Worm (Caenorhabditis elegans) whole organism, L4 larva: Measurements from ENCODE around the gene T13C5.6.

Source experiments
- F49E8.2 ChIP-seq: sonication (generic microtip); optimal IDR thresholded peaks from 2 replicates; lab custom pipeline; 2016; ENCODE audit warnings: missing compliant biosample characterization, mild to moderate bottlenecking, missing genetic modification characterization, borderline replicate concordance
- R02D3.7 ChIP-seq: fragments of 150-350 bp; sonication (generic microtip); optimal IDR thresholded peaks from 3 replicates; lab custom pipeline; 2014; ENCODE audit warnings: missing biosample characterization, missing genetic modification characterization
- T20F7.1 ChIP-seq: fragments of 200-800 bp; sonication (Bioruptor generic); optimal IDR thresholded peaks from 2 replicates; lab custom pipeline; 2018; ENCODE audit warnings: mild to moderate bottlenecking, missing genetic modification characterization, missing compliant biosample characterization
- T26A8.4 ChIP-seq: fragments of 200-800 bp; sonication (Bioruptor generic); IDR thresholded peaks from 2 replicates; pipeline ENCODE4 v1.3.6; 2022; ENCODE audit warnings: missing genetic modification characterization, missing compliant biosample characterization
- Y5F2A.4 ChIP-seq: fragments of 200-800 bp; sonication (Bioruptor generic); optimal IDR thresholded peaks from 2 replicates; lab custom pipeline; 2018; ENCODE audit warnings: mild to moderate bottlenecking, missing genetic modification characterization, missing compliant biosample characterization
- Y75B8A.6 ChIP-seq: fragments of 200-800 bp; sonication (Bioruptor generic); IDR thresholded peaks from 2 replicates; pipeline ENCODE4 v1.3.6; 2022; ENCODE audit warnings: missing genetic modification reagents, missing genetic modification characterization, missing compliant biosample characterization
- aly-2 ChIP-seq: sonication (generic microtip); optimal IDR thresholded peaks from 2 replicates; lab custom pipeline; 2018; ENCODE audit warnings: missing biosample characterization, missing genetic modification characterization
- ama-1 ChIP-seq: fragments of 150-350 bp; optimal IDR thresholded peaks from 2 replicates; lab custom pipeline; 2014; ENCODE audit warnings: inconsistent platforms, mixed read lengths
- ceh-20 ChIP-seq: fragments of 200-800 bp; sonication (Bioruptor generic); IDR thresholded peaks from 2 replicates; pipeline ENCODE4 v1.3.6; 2022; ENCODE audit warnings: missing genetic modification reagents, missing genetic modification characterization, missing compliant biosample characterization
- ceh-28 ChIP-seq: fragments of 150-350 bp; optimal IDR thresholded peaks from 2 replicates; lab custom pipeline; 2014; ENCODE audit warnings: missing biosample characterization, missing genetic modification reagents, missing genetic modification characterization
- ceh-44 ChIP-seq: fragments of 200-800 bp; sonication (Bioruptor generic); IDR thresholded peaks from 2 replicates; pipeline ENCODE4 v1.3.6; 2022; ENCODE audit warnings: missing genetic modification reagents, missing genetic modification characterization, missing compliant biosample characterization
- ceh-62 ChIP-seq: sonication (generic microtip); optimal IDR thresholded peaks from 2 replicates; lab custom pipeline; 2017; ENCODE audit warnings: missing biosample characterization, missing genetic modification characterization
- daf-19 ChIP-seq: fragments of 200-800 bp; sonication (Bioruptor generic); conservative IDR thresholded peaks from 2 replicates; pipeline ENCODE4 v1.3.6; 2022; ENCODE audit warnings: missing genetic modification characterization, missing compliant biosample characterization
- daf-8 ChIP-seq: fragments of 200-800 bp; sonication (Bioruptor generic); IDR thresholded peaks from 2 replicates; pipeline ENCODE4 v1.3.6; 2022; ENCODE audit warnings: missing genetic modification characterization, missing compliant biosample characterization
- dmd-8 ChIP-seq: fragments of 200-800 bp; sonication (Bioruptor generic); IDR thresholded peaks from 2 replicates; pipeline ENCODE4 v1.3.6; 2022; ENCODE audit warnings: missing genetic modification characterization, missing compliant biosample characterization
- dpl-1 ChIP-seq: fragments of 150-350 bp; optimal IDR thresholded peaks from 2 replicates; lab custom pipeline; 2014; ENCODE audit warnings: missing biosample characterization, missing genetic modification reagents, missing genetic modification characterization
- duxl-1 ChIP-seq: sonication (generic microtip); optimal IDR thresholded peaks from 2 replicates; lab custom pipeline; 2016; ENCODE audit warnings: mild to moderate bottlenecking, missing genetic modification characterization, moderate library complexity, missing compliant biosample characterization; ENCODE audit not compliant: poor library complexity
- dve-1 ChIP-seq: sonication (generic microtip); optimal IDR thresholded peaks from 2 replicates; lab custom pipeline; 2017; ENCODE audit warnings: antibody characterized with exemption, mild to moderate bottlenecking, missing genetic modification characterization, missing compliant biosample characterization; ENCODE audit not compliant: insufficient read depth
- egl-43 ChIP-seq: fragments of 200-800 bp; sonication (Bioruptor generic); IDR thresholded peaks from 2 replicates; pipeline ENCODE4 v1.3.6; 2022; ENCODE audit warnings: missing genetic modification reagents, missing genetic modification characterization, missing compliant biosample characterization
- fos-1 ChIP-seq: fragments of 150-350 bp; optimal IDR thresholded peaks from 2 replicates; lab custom pipeline; 2014; ENCODE audit warnings: missing biosample characterization, missing genetic modification characterization
- gei-8 ChIP-seq: fragments of 200-800 bp; sonication (Bioruptor generic); optimal IDR thresholded peaks from 2 replicates; lab custom pipeline; 2018; ENCODE audit warnings: mild to moderate bottlenecking, missing genetic modification characterization, missing compliant biosample characterization
- hlh-11 ChIP-seq: fragments of 200-800 bp; sonication (Bioruptor generic); optimal IDR thresholded peaks from 2 replicates; lab custom pipeline; 2018; ENCODE audit warnings: mild to moderate bottlenecking, missing genetic modification characterization, missing compliant biosample characterization
- hmg-1.1 ChIP-seq: fragments of 200-800 bp; sonication (Bioruptor generic); IDR thresholded peaks from 2 replicates; pipeline ENCODE4 v1.3.6; 2022; ENCODE audit warnings: missing genetic modification reagents, missing genetic modification characterization, missing compliant biosample characterization
- lim-7 ChIP-seq: fragments of 200-800 bp; sonication (Bioruptor generic); IDR thresholded peaks from 2 replicates; pipeline ENCODE4 v1.3.6; 2022; ENCODE audit warnings: missing genetic modification characterization, missing compliant biosample characterization
- lin-13 ChIP-seq: fragments of 150-350 bp; optimal IDR thresholded peaks from 2 replicates; lab custom pipeline; 2014; ENCODE audit warnings: missing biosample characterization, missing genetic modification reagents, missing genetic modification characterization
- lin-15B ChIP-seq: fragments of 150-350 bp; sonication (generic microtip); optimal IDR thresholded peaks from 3 replicates; lab custom pipeline; 2014; ENCODE audit warnings: missing biosample characterization, missing genetic modification characterization
- lsy-2 ChIP-seq, 2 experiments: fragments of 150-350 bp in 1 of 2; sonication (generic microtip) in 1 of 2; optimal IDR thresholded peaks; 2 replicates each; lab custom pipeline; 2014 to 2017; ENCODE audit warnings: missing biosample characterization in 2 of 2, missing genetic modification characterization in 2 of 2
- madf-9 ChIP-seq: fragments of 200-800 bp; sonication (Bioruptor generic); conservative IDR thresholded peaks from 2 replicates; pipeline ENCODE4 v1.3.6; 2022; ENCODE audit warnings: missing genetic modification reagents, missing genetic modification characterization, missing compliant biosample characterization
- mdt-29 ChIP-seq: fragments of 200-800 bp; sonication (Bioruptor generic); IDR thresholded peaks from 2 replicates; pipeline ENCODE4 v1.3.6; 2022; ENCODE audit warnings: missing genetic modification reagents, missing genetic modification characterization, missing compliant biosample characterization
- mxl-2 ChIP-seq: fragments of 200-800 bp; sonication (Bioruptor generic); conservative IDR thresholded peaks from 2 replicates; pipeline ENCODE4 v1.3.6; 2022; ENCODE audit warnings: missing genetic modification reagents, missing genetic modification characterization, missing compliant biosample characterization
- nhr-102 ChIP-seq: sonication (generic microtip); optimal IDR thresholded peaks from 2 replicates; lab custom pipeline; 2016; ENCODE audit warnings: mild to moderate bottlenecking, missing genetic modification characterization, moderate library complexity, missing compliant biosample characterization
- nhr-111 ChIP-seq: fragments of 200-800 bp; sonication (Bioruptor generic); optimal IDR thresholded peaks from 2 replicates; lab custom pipeline; 2018; ENCODE audit warnings: mild to moderate bottlenecking, missing genetic modification characterization, missing compliant biosample characterization
- nhr-25 ChIP-seq: sonication (generic microtip); optimal IDR thresholded peaks from 2 replicates; lab custom pipeline; 2017; ENCODE audit warnings: missing genetic modification characterization, mild to moderate bottlenecking, missing compliant biosample characterization, antibody characterized with exemption, moderate library complexity, borderline replicate concordance; ENCODE audit not compliant: insufficient read depth
- nhr-28 ChIP-seq: fragments of 150-350 bp; optimal IDR thresholded peaks from 2 replicates; lab custom pipeline; 2014; ENCODE audit warnings: missing biosample characterization, missing genetic modification characterization
- nhr-42 ChIP-seq: fragments of 200-800 bp; sonication (Bioruptor generic); IDR thresholded peaks from 2 replicates; pipeline ENCODE4 v1.3.6; 2022; ENCODE audit warnings: missing genetic modification characterization, missing compliant biosample characterization
- nhr-48 ChIP-seq: sonication (generic microtip); optimal IDR thresholded peaks from 2 replicates; lab custom pipeline; 2016; ENCODE audit warnings: mild to moderate bottlenecking, missing genetic modification characterization, missing compliant biosample characterization
- pha-4 ChIP-seq, 2 experiments: fragments of 150-350 bp in 1 of 2; fragments of 200-800 bp in 1 of 2; sonication (Bioruptor generic) in 1 of 2; IDR thresholded peaks in 1 of 2; optimal IDR thresholded peaks in 1 of 2; 2 replicates each; pipeline versions ENCODE4 v1.3.6 to Lab custom; 2014 to 2022; ENCODE audit warnings: missing genetic modification characterization in 2 of 2, missing genetic modification reagents in 2 of 2, missing biosample characterization in 1 of 2, missing compliant biosample characterization in 1 of 2
- pqm-1 ChIP-seq: sonication (generic microtip); optimal IDR thresholded peaks from 2 replicates; lab custom pipeline; 2017; ENCODE audit warnings: missing biosample characterization, missing genetic modification characterization
- sdz-12 ChIP-seq: fragments of 200-800 bp; sonication (Bioruptor generic); optimal IDR thresholded peaks from 2 replicates; lab custom pipeline; 2018; ENCODE audit warnings: mild to moderate bottlenecking, missing genetic modification characterization, missing compliant biosample characterization
- snpc-1.2 ChIP-seq: fragments of 200-800 bp; sonication (Bioruptor generic); IDR thresholded peaks from 2 replicates; pipeline ENCODE4 v1.3.6; 2022; ENCODE audit warnings: missing genetic modification reagents, missing genetic modification characterization, missing compliant biosample characterization
- spr-1 ChIP-seq: sonication (generic microtip); optimal IDR thresholded peaks from 2 replicates; lab custom pipeline; 2016; ENCODE audit warnings: mild to moderate bottlenecking, missing genetic modification characterization, missing compliant biosample characterization
- unc-39 ChIP-seq: sonication (generic microtip); optimal IDR thresholded peaks from 2 replicates; lab custom pipeline; 2017; ENCODE audit warnings: missing biosample characterization, missing genetic modification characterization
- unc-62 ChIP-seq, 3 experiments: fragments of 150-350 bp in 1 of 3; sonication (generic microtip); optimal IDR thresholded peaks in 2 of 3; peaks in 1 of 3; 1 replicate in 1 of 3; 2 replicates in 2 of 3; lab custom pipeline; 2014 to 2017; ENCODE audit warnings: missing biosample characterization in 3 of 3, missing genetic modification characterization in 3 of 3, missing genetic modification reagents in 3 of 3, missing genotype in 1 of 3
- zfp-2 ChIP-seq: sonication (generic microtip); optimal IDR thresholded peaks from 2 replicates; lab custom pipeline; 2016; ENCODE audit warnings: mild to moderate bottlenecking, missing genetic modification characterization, missing compliant biosample characterization
- zip-11 ChIP-seq: fragments of 200-800 bp; sonication (Bioruptor generic); IDR thresholded peaks from 2 replicates; pipeline ENCODE4 v1.3.6; 2022; ENCODE audit warnings: missing genetic modification characterization, missing compliant biosample characterization

The T13C5.6 gene

DNA sequence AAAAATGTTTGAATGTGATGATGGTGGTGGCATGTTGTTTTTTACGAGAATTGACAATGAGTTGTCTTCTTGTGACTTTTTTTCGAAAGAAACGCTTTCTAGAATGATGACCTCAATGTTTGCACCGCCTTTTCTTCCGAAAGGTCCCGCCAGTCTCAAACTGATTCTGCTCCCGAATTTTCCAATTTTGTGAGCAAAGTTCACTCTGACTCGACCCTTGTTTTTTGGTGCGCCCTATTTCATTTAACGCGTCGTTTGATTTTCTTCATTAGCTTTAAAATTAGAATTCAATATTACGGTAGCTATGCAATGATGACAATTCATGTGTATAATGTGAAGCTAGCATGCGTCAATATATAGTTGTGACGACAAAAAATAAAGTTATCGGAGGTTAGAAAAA is 23.2 kb upstream of the T13C5.6 start, which contains the start of gene lite-1:
TSS of gene lite-1 (minus strand) at position 101 of the 400 bp plus-strand sequence.
- no peak for TF ChIP-seq Y75B8A.6 (GFP tag; lab: Robert Waterston, UW)
- TF ChIP-seq zip-11 (GFP tag; lab: Robert Waterston, UW), result no peak
- TF ChIP-seq unc-62 (GFP tag; optimal IDR thresholded peaks at IDR 0.05 in 1 of 2; lab: Kevin White, UChicago), result peak in 1 of 2 experiments; percentile 73
- TF ChIP-seq unc-62 (tag; optimal IDR thresholded peaks at IDR 0.05; lab: Kevin White, UChicago), result no peak
- no peak for TF ChIP-seq egl-43 (GFP tag; lab: Robert Waterston, UW)
- no peak for TF ChIP-seq nhr-42
- TF ChIP-seq sdz-12 (GFP tag; lab: Kevin White, UChicago), result no peak
- no peak for TF ChIP-seq dpl-1 (GFP tag; lab: Kevin White, UChicago)

DNA sequence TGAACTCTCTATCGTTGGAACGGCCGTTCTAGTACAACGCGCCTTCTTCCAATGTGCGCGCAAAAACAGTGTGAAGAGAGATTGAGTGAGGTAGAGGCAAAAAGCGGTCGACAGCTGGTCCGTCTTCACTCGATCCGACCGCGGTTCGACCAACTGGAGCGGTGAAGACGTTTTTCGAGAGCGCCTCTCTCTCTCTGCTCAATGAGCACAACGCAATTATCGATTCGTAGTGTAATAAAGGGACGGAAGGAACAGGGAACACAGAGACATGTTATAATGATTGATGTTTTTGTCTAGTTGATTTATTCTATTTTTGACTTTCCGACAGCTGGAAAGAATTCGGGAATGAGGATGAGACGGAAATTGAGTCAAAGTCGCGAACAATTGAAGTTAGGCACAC is 17.4 kb upstream of the T13C5.6 start:
- TF ChIP-seq dmd-8 (GFP tag; lab: Robert Waterston, UW) (no peak), hlh-11 (tag; lab: Kevin White, UChicago) (peak; percentile 21), dve-1 (tag; lab: Kevin White, UChicago) (no peak), gei-8 (GFP tag; lab: Kevin White, UChicago) (no peak), lsy-2 (tag; optimal IDR thresholded peaks at IDR 0.05; lab: Kevin White, UChicago) (no peak), ceh-20 (GFP tag; lab: Robert Waterston, UW) (0 out of 2 replicates have a peak, but pooled peaks have one; percentile 30), lim-7 (no peak)

DNA sequence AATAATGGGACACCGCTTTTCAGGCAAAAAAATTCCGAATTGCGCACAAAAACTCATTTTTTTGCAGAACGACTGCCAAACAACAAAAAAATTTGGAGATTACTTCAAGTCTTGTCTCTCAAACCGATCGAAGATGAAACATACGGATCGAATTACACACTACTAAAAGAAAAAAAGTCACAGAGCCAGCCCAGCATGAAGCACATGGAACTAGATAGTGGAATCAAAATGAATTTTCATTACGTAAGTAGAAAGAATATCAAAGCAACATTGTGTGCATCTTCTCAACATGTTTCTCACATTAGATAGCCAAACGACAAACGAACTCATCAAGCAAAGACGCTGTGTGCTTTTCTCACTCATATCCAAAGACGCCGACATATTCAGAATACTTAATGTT is 13.6 kb upstream of the T13C5.6 start:
- no peak for TF ChIP-seq spr-1
- TF ChIP-seq fos-1 (tag; lab: Kevin White, UChicago), result no peak
- no peak for TF ChIP-seq T26A8.4 (GFP tag; lab: Robert Waterston, UW)
- no peak for TF ChIP-seq mxl-2 (GFP tag; lab: Robert Waterston, UW)
- no peak for TF ChIP-seq pha-4 (GFP tag; IDR thresholded peaks at IDR 0.05; lab: Robert Waterston, UW)
- TF ChIP-seq pha-4 (tag; optimal IDR thresholded peaks at IDR 0.05; lab: Kevin White, UChicago), result no peak
- no peak for TF ChIP-seq nhr-102
- no peak for TF ChIP-seq nhr-111 (GFP tag; lab: Kevin White, UChicago)
- no peak for TF ChIP-seq nhr-25 (tag; lab: Kevin White, UChicago)
- no peak for TF ChIP-seq ama-1
- TF ChIP-seq aly-2 (tag; lab: Kevin White, UChicago), result no peak

DNA sequence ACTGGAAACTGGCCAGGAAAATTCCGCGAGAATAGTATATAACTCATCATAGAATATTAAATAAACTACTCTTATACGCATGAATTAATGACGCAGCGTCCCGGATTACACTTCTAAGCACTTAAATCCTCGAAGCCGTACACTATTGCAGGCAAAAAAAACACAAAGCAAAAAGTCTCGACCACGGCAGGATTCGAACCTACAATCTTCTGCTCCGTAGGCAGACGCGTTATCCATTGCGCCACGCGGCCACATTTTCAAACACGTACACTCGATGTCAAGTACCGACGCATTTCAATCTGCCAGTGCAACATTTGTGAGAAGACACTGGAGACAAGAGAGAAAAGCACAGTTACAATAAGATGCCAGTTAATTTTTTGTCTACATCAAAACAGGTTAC is 12.4 kb upstream of the T13C5.6 start:
- peak; percentile 79 for TF ChIP-seq snpc-1.2
- no peak for TF ChIP-seq dpl-1 (GFP tag; lab: Kevin White, UChicago)
- TF ChIP-seq madf-9, result peak; percentile 56
- no peak for TF ChIP-seq ceh-28
- TF ChIP-seq zip-11 (GFP tag; lab: Robert Waterston, UW), result no peak
- no peak for TF ChIP-seq pqm-1 (tag; lab: Kevin White, UChicago)
- peak; percentile 64 for TF ChIP-seq nhr-48 (tag; lab: Kevin White, UChicago)
- TF ChIP-seq mdt-29 (GFP tag; lab: Robert Waterston, UW), result peak; percentile 63; the same call in 1 of the 2 replicates
- TF ChIP-seq lin-15B (tag; lab: Kevin White, UChicago), result no peak
- TF ChIP-seq zfp-2, result peak; percentile 17
- no peak for TF ChIP-seq unc-39 (tag; lab: Kevin White, UChicago)
- peak; percentile 73 for TF ChIP-seq hmg-1.1
- TF ChIP-seq nhr-28 (tag; lab: Kevin White, UChicago), result no peak
- no peak for TF ChIP-seq ceh-62
- TF ChIP-seq R02D3.7 (tag; lab: Kevin White, UChicago), result no peak
- TF ChIP-seq T20F7.1 (GFP tag; lab: Kevin White, UChicago), result peak; percentile 38
- TF ChIP-seq ceh-44 (GFP tag; lab: Robert Waterston, UW), result peak; percentile 76; the same call in 1 of the 2 replicates
- no peak for TF ChIP-seq Y5F2A.4
- no peak for TF ChIP-seq daf-8 (GFP tag; lab: Robert Waterston, UW)
- TF ChIP-seq daf-19 (GFP tag; lab: Robert Waterston, UW), result peak; percentile 74; the same call in 1 of the 2 replicates
- peak; percentile 26 for TF ChIP-seq spr-1
- no peak for TF ChIP-seq lin-13
- TF ChIP-seq F49E8.2 (tag; lab: Kevin White, UChicago), result peak; percentile 3
- peak; percentile 68 for TF ChIP-seq duxl-1 (tag; lab: Kevin White, UChicago)
